Fruit fly (Drosophila melanogaster): ENCODE results near the gene tna.
A peak's percentile ranks its signal among the peaks of the same experiment; 100 is the strongest.

tna gene

dm6 chr3L:10847790-10848492, 12.6 kb downstream of the tna start (continued):
- TF ChIP-seq ranshi (GFP tag; IDR thresholded peaks at IDR 0.05) (0 out of 2 replicates have a peak, but pooled peaks have one; percentile 4), Ets65A (GFP tag) (peak; percentile 57), CG13123 (GFP tag; optimal IDR thresholded peaks at IDR 0.05) (peak; percentile 28), CG11504 (tag; optimal IDR thresholded peaks at IDR 0.05) (peak; percentile 33), CG10979 (tag; optimal IDR thresholded peaks at IDR 0.05) (peak; percentile 75), Bteb2 (GFP tag; optimal IDR thresholded peaks at IDR 0.05) (no peak), Neu2 (GFP tag; optimal IDR thresholded peaks at IDR 0.05; ENCODE audit: borderline replicate concordance) (peak; percentile 35), ara (GFP tag; IDR thresholded peaks at IDR 0.05) (peak; percentile 41; the same call in 1 of the 2 replicates), Chrac-16 (GFP tag; optimal IDR thresholded peaks at IDR 0.05) (peak; percentile 37), sim (GFP tag; IDR thresholded peaks at IDR 0.05) (no peak), D (optimal IDR thresholded peaks at IDR 0.05) (peak; percentile 73), D (GFP tag; optimal IDR thresholded peaks at IDR 0.05) (peak; percentile 58), CG16863 (GFP tag; optimal IDR thresholded peaks at IDR 0.05) (no peak), CG8924 (tag; optimal IDR thresholded peaks at IDR 0.05) (peak; percentile 72), Elba2 (GFP tag; optimal IDR thresholded peaks at IDR 0.05) (peak; percentile 13), CG7928 (GFP tag; optimal IDR thresholded peaks at IDR 0.05) (no peak), btn (GFP tag; optimal IDR thresholded peaks at IDR 0.05) (no peak), zfh1 (GFP tag; IDR thresholded peaks at IDR 0.05) (peak; percentile 52; the same call in 1 of the 3 replicates), chinmo (GFP tag; IDR thresholded peaks at IDR 0.05; ENCODE audit: partially characterized antibody) (no peak), NfI (GFP tag; optimal IDR thresholded peaks at IDR 0.05) (no peak), HLHmδ (GFP tag; optimal IDR thresholded peaks at IDR 0.05) (no peak), Opbp (GFP tag; IDR thresholded peaks at IDR 0.05; ENCODE audit: partially characterized antibody) (no peak), HmgZ (tag; optimal IDR thresholded peaks at IDR 0.05) (no peak), CG11696 (GFP tag; IDR thresholded peaks at IDR 0.05) (no peak), shn (GFP tag; optimal IDR thresholded peaks at IDR 0.05) (peak; percentile 19), CG7357 (GFP tag; IDR thresholded peaks at IDR 0.05) (no peak), tio (GFP tag; optimal IDR thresholded peaks at IDR 0.05) (peak; percentile 39), bbx (GFP tag; IDR thresholded peaks at IDR 0.05; ENCODE audit: partially characterized antibody) (no peak), lilli (GFP tag; optimal IDR thresholded peaks at IDR 0.05) (peak; percentile 19), MTF-1 (GFP tag; optimal IDR thresholded peaks at IDR 0.05; ENCODE audit: borderline replicate concordance) (no peak), CG18262 (tag; optimal IDR thresholded peaks at IDR 0.05) (peak; percentile 81), Bgb (GFP tag; IDR thresholded peaks at IDR 0.05; ENCODE audit: partially characterized antibody) (no peak), CG9727 (GFP tag; optimal IDR thresholded peaks at IDR 0.05) (peak; percentile 86), Dip3 (GFP tag; optimal IDR thresholded peaks at IDR 0.05) (no peak), grn (GFP tag; optimal IDR thresholded peaks at IDR 0.05) (peak; percentile 76), Ptx1 (GFP tag; IDR thresholded peaks at IDR 0.05) (no peak), gcm2 (GFP tag; optimal IDR thresholded peaks at IDR 0.05) (no peak), Poxn (GFP tag; IDR thresholded peaks at IDR 0.05) (no peak), Gsc (GFP tag; IDR thresholded peaks at IDR 0.05) (no peak), CG2202 (tag; optimal IDR thresholded peaks at IDR 0.05) (peak; percentile 24), H15 (GFP tag; IDR thresholded peaks at IDR 0.05) (no peak), sc (optimal IDR thresholded peaks at IDR 0.05) (no peak), sc (GFP tag; optimal IDR thresholded peaks at IDR 0.05) (peak; percentile 24), fd96Cb (tag; optimal IDR thresholded peaks at IDR 0.05) (peak; percentile 42), CG10462 (GFP tag; optimal IDR thresholded peaks at IDR 0.05) (peak; percentile 16), Oli (tag; optimal IDR thresholded peaks at IDR 0.05) (peak; percentile 53), prd (optimal IDR thresholded peaks at IDR 0.05) (no peak), prd (GFP tag; IDR thresholded peaks at IDR 0.05) (peak; percentile 62; the same call in 1 of the 3 replicates), luna (GFP tag; optimal IDR thresholded peaks at IDR 0.05) (no peak), CG31441 (GFP tag; IDR thresholded peaks at IDR 0.05) (peak; percentile 53), Vsx1 (GFP tag; optimal IDR thresholded peaks at IDR 0.05) (no peak)

All from whole organism, embryonic.